Worm (Caenorhabditis elegans): ENCODE data around the gene C32B5.13.
"Not testable (repeated sequence)": the region's sequence is repeated elsewhere in the genome, so short reads cannot be mapped to it uniquely, and the experiment has no call there.

ce11 chrII:968106-968505 is 6.2 kb upstream of the C32B5.13 start, which contains the start of gene C32B5.6:
- TF ChIP-seq ceh-82 (tag; optimal IDR thresholded peaks at IDR 0.05); mef-2 (tag; optimal IDR thresholded peaks at IDR 0.05); lsy-2 (tag; optimal IDR thresholded peaks at IDR 0.05); unc-62 (GFP tag; optimal IDR thresholded peaks at IDR 0.05); elt-2 (tag; optimal IDR thresholded peaks at IDR 0.05); lin-15B (tag; optimal IDR thresholded peaks at IDR 0.05); aly-2 (tag; optimal IDR thresholded peaks at IDR 0.05); ztf-11 (tag; optimal IDR thresholded peaks at IDR 0.05); ets-5 (GFP tag; IDR thresholded peaks at IDR 0.05); jun-1 (tag; optimal IDR thresholded peaks at IDR 0.05): not testable (repeated sequence)

Measured in whole organism, L1 larva.